Fruit fly (Drosophila melanogaster) whole organism, embryonic: ENCODE results near the gene CG7896.

Experiments
- Aef1 ChIP-seq: fragments of 200-800 bp; sonication (Bioruptor generic); IDR thresholded peaks from 3 replicates; pipeline ENCODE4 v1.3.6; 2022; ENCODE audit warnings: missing biosample characterization, missing genetic modification characterization
- Atf-2 ChIP-seq: fragments of 200-800 bp; sonication (Bioruptor generic); optimal IDR thresholded peaks from 2 replicates; lab custom pipeline; 2016; ENCODE audit warnings: missing biosample characterization, missing genetic modification characterization
- Atf6 ChIP-seq: fragments of 200-800 bp; sonication (Bioruptor generic); IDR thresholded peaks from 2 replicates; pipeline ENCODE4 v1.3.6; 2022; ENCODE audit warnings: missing biosample characterization, missing genetic modification characterization
- CG1024 ChIP-seq: fragments of 200-800 bp; sonication (Bioruptor generic); IDR thresholded peaks from 2 replicates; pipeline ENCODE4 v1.3.6; 2022; ENCODE audit warnings: missing biosample characterization, missing genetic modification characterization
- CG10565 ChIP-seq: fragments of 200-800 bp; sonication (Bioruptor generic); optimal IDR thresholded peaks from 3 replicates; lab custom pipeline; 2016; ENCODE audit warnings: missing biosample characterization, mild to moderate bottlenecking, missing genetic modification characterization
- CG11696 ChIP-seq: fragments of 200-800 bp; sonication (Bioruptor generic); IDR thresholded peaks from 2 replicates; pipeline ENCODE4 v1.3.6; 2022; ENCODE audit warnings: missing biosample characterization, missing genetic modification characterization
- CG12769 ChIP-seq: fragments of 200-800 bp; sonication (Bioruptor generic); optimal IDR thresholded peaks from 2 replicates; lab custom pipeline; 2019; ENCODE audit warnings: missing biosample characterization, mild to moderate bottlenecking, missing genetic modification characterization, moderate library complexity
- CG14050 ChIP-seq: fragments of 200-800 bp; sonication (Bioruptor generic); IDR thresholded peaks from 3 replicates; pipeline ENCODE4 v1.3.6; 2022; ENCODE audit warnings: missing biosample characterization, missing genetic modification characterization
- CG14965 ChIP-seq: fragments of 200-800 bp; sonication (Bioruptor generic); optimal IDR thresholded peaks from 2 replicates; lab custom pipeline; 2016; ENCODE audit warnings: missing biosample characterization, missing genetic modification characterization, borderline replicate concordance
- CG15011 ChIP-seq: fragments of 200-800 bp; sonication (Bioruptor generic); optimal IDR thresholded peaks from 3 replicates; lab custom pipeline; 2018; ENCODE audit warnings: missing biosample characterization, mild to moderate bottlenecking, missing genetic modification characterization
- CG15073 ChIP-seq: fragments of 200-800 bp; sonication (Bioruptor generic); optimal IDR thresholded peaks from 2 replicates; lab custom pipeline; 2016; ENCODE audit warnings: missing biosample characterization, missing genetic modification characterization
- CG15269 ChIP-seq: fragments of 200-800 bp; sonication (Bioruptor generic); optimal IDR thresholded peaks from 2 replicates; lab custom pipeline; 2018; ENCODE audit warnings: missing biosample characterization, mild to moderate bottlenecking, missing genetic modification characterization, moderate library complexity
- CG15479 ChIP-seq: fragments of 200-800 bp; sonication (Bioruptor generic); optimal IDR thresholded peaks from 3 replicates; lab custom pipeline; 2019; ENCODE audit warnings: missing biosample characterization, mild to moderate bottlenecking, missing genetic modification characterization, moderate library complexity
- CG17328 ChIP-seq: fragments of 200-800 bp; sonication (Bioruptor generic); IDR thresholded peaks from 2 replicates; pipeline ENCODE4 v1.3.6; 2022; ENCODE audit warnings: missing biosample characterization, missing genetic modification characterization
- CG17829 ChIP-seq: fragments of 200-800 bp; optimal IDR thresholded peaks from 2 replicates; lab custom pipeline; 2019; ENCODE audit warnings: missing biosample characterization, mild to moderate bottlenecking, missing genetic modification characterization, moderate library complexity
- CG18262 ChIP-seq: fragments of 200-800 bp; optimal IDR thresholded peaks from 3 replicates; lab custom pipeline; 2019; ENCODE audit warnings: missing biosample characterization, mild to moderate bottlenecking, missing genetic modification characterization, moderate library complexity
- CG2116 ChIP-seq: fragments of 200-800 bp; sonication (Bioruptor generic); optimal IDR thresholded peaks from 3 replicates; lab custom pipeline; 2018; ENCODE audit warnings: missing biosample characterization, mild to moderate bottlenecking, missing genetic modification characterization
- CG2199 ChIP-seq: fragments of 200-800 bp; sonication (Bioruptor generic); IDR thresholded peaks from 3 replicates; pipeline ENCODE4 v1.3.6; 2022; ENCODE audit warnings: missing biosample characterization, missing genetic modification characterization
- CG2889 ChIP-seq: fragments of 200-800 bp; sonication (Bioruptor generic); IDR thresholded peaks from 3 replicates; pipeline ENCODE4 v1.3.6; 2022; ENCODE audit warnings: missing biosample characterization, missing genetic modification characterization
- CG30431 ChIP-seq: fragments of 200-800 bp; sonication (Bioruptor generic); optimal IDR thresholded peaks from 2 replicates; lab custom pipeline; 2017; ENCODE audit warnings: missing biosample characterization, missing genetic modification characterization
- CG4707 ChIP-seq: fragments of 200-800 bp; sonication (Bioruptor generic); optimal IDR thresholded peaks from 2 replicates; lab custom pipeline; 2018; ENCODE audit warnings: missing biosample characterization, mild to moderate bottlenecking, missing genetic modification characterization, moderate library complexity
- CG6175 ChIP-seq: fragments of 200-800 bp; sonication (Bioruptor generic); IDR thresholded peaks from 3 replicates; pipeline ENCODE4 v1.3.6; 2022; ENCODE audit warnings: missing biosample characterization, missing genetic modification characterization
- CG6254 ChIP-seq: fragments of 200-800 bp; sonication (Bioruptor generic); optimal IDR thresholded peaks from 3 replicates; lab custom pipeline; 2017; ENCODE audit warnings: mild to moderate bottlenecking, missing biosample characterization, missing genetic modification reagents, missing genetic modification characterization
- CG6854 ChIP-seq: fragments of 200-800 bp; sonication (Bioruptor generic); optimal IDR thresholded peaks from 3 replicates; lab custom pipeline; 2017; ENCODE audit warnings: missing biosample characterization, mild to moderate bottlenecking, missing genetic modification characterization
- E2f2 ChIP-seq: fragments of 200-800 bp; sonication (Bioruptor generic); IDR thresholded peaks from 2 replicates; pipeline ENCODE4 v1.3.6; 2022; ENCODE audit warnings: missing biosample characterization, missing genetic modification characterization
- Elba2 ChIP-seq: fragments of 200-800 bp; sonication (Bioruptor generic); optimal IDR thresholded peaks from 3 replicates; lab custom pipeline; 2016; ENCODE audit warnings: missing biosample characterization, missing genetic modification characterization
- Fer3 ChIP-seq: fragments of 200-800 bp; sonication (Bioruptor generic); optimal IDR thresholded peaks from 2 replicates; lab custom pipeline; 2018; ENCODE audit warnings: missing biosample characterization, mild to moderate bottlenecking, missing genetic modification characterization, moderate library complexity
- Hmx ChIP-seq: fragments of 200-800 bp; sonication (Bioruptor generic); optimal IDR thresholded peaks from 2 replicates; lab custom pipeline; 2016; ENCODE audit warnings: missing biosample characterization, missing genetic modification characterization
- Hr51 ChIP-seq, 2 experiments: fragments of 200-800 bp; sonication (Bioruptor generic); optimal IDR thresholded peaks; 2 replicates in 1 of 2; 3 replicates in 1 of 2; lab custom pipeline; 2016 to 2018; ENCODE audit warnings: missing biosample characterization in 2 of 2, missing genetic modification characterization in 2 of 2, mild to moderate bottlenecking in 1 of 2, moderate library complexity in 1 of 2
- MESR4 ChIP-seq: fragments of 200-800 bp; sonication (Bioruptor generic); optimal IDR thresholded peaks from 2 replicates; lab custom pipeline; 2018; ENCODE audit warnings: missing biosample characterization, mild to moderate bottlenecking, missing genetic modification characterization, moderate library complexity
- Ptx1 ChIP-seq: fragments of 200-800 bp; sonication (Bioruptor generic); IDR thresholded peaks from 2 replicates; pipeline ENCODE4 v1.3.6; 2022; ENCODE audit warnings: missing biosample characterization, missing genetic modification characterization
- Xrp1 ChIP-seq: fragments of 200-800 bp; sonication (Bioruptor generic); IDR thresholded peaks from 2 replicates; pipeline ENCODE4 v1.3.6; 2022; ENCODE audit warnings: missing biosample characterization, missing genetic modification characterization
- YL-1 ChIP-seq: fragments of 200-800 bp; sonication (Bioruptor generic); optimal IDR thresholded peaks from 3 replicates; lab custom pipeline; 2017; ENCODE audit warnings: missing biosample characterization, mild to moderate bottlenecking, missing genetic modification characterization
- aop ChIP-seq: fragments of 200-800 bp; sonication (Bioruptor generic); IDR thresholded peaks from 2 replicates; pipeline ENCODE4 v1.3.6; 2022; ENCODE audit warnings: missing biosample characterization, missing genetic modification characterization
- ase ChIP-seq: fragments of 200-800 bp; sonication (Bioruptor generic); IDR thresholded peaks from 3 replicates; pipeline ENCODE4 v1.3.6; 2022; ENCODE audit warnings: missing biosample characterization, missing genetic modification characterization
- bbx ChIP-seq: fragments of 200-800 bp; sonication (Bioruptor generic); IDR thresholded peaks from 2 replicates; pipeline ENCODE4 v1.3.6; 2022; ENCODE audit warnings: missing biosample characterization, missing genetic modification characterization; ENCODE audit not compliant: partially characterized antibody
- br ChIP-seq: fragments of >200 bp; optimal IDR thresholded peaks from 2 replicates; lab custom pipeline; 2017
- btn ChIP-seq: fragments of 200-800 bp; sonication (Bioruptor generic); optimal IDR thresholded peaks from 2 replicates; lab custom pipeline; 2016; ENCODE audit warnings: missing biosample characterization, missing genetic modification characterization
- chif ChIP-seq, 2 experiments: fragments of 200-800 bp; sonication (Bioruptor generic); optimal IDR thresholded peaks; 3 replicates each; lab custom pipeline; 2016; ENCODE audit warnings: missing biosample characterization in 2 of 2, missing genetic modification characterization in 2 of 2
- dimm ChIP-seq: fragments of 200-800 bp; sonication (Bioruptor generic); IDR thresholded peaks from 2 replicates; pipeline ENCODE4 v1.3.6; 2022; ENCODE audit warnings: missing biosample characterization, missing genetic modification characterization
- gfzf ChIP-seq: fragments of 200-800 bp; sonication (Bioruptor generic); optimal IDR thresholded peaks from 2 replicates; lab custom pipeline; 2016; ENCODE audit warnings: missing biosample characterization, mild to moderate bottlenecking, missing genetic modification characterization, moderate library complexity
- jumu ChIP-seq: fragments of 200-800 bp; sonication (Bioruptor generic); optimal IDR thresholded peaks from 3 replicates; lab custom pipeline; 2016; ENCODE audit warnings: missing biosample characterization, missing genetic modification characterization
- lilli ChIP-seq: fragments of 200-800 bp; sonication (Bioruptor generic); optimal IDR thresholded peaks from 3 replicates; lab custom pipeline; 2016; ENCODE audit warnings: missing biosample characterization, missing genetic modification characterization
- maf-S ChIP-seq: fragments of 200-800 bp; sonication (Bioruptor generic); optimal IDR thresholded peaks from 2 replicates; lab custom pipeline; 2016; ENCODE audit warnings: missing biosample characterization, missing genetic modification characterization
- nerfin-1 ChIP-seq: fragments of 200-800 bp; sonication (Bioruptor generic); optimal IDR thresholded peaks from 3 replicates; lab custom pipeline; 2019; ENCODE audit warnings: missing biosample characterization, mild to moderate bottlenecking, missing genetic modification characterization, moderate library complexity
- pita ChIP-seq: fragments of 200-800 bp; sonication (Bioruptor generic); optimal IDR thresholded peaks from 2 replicates; lab custom pipeline; 2017; ENCODE audit warnings: missing biosample characterization, mild to moderate bottlenecking, missing genetic modification characterization
- pum ChIP-seq: fragments of 200-800 bp; sonication (Bioruptor generic); optimal IDR thresholded peaks from 2 replicates; lab custom pipeline; 2016; ENCODE audit warnings: missing biosample characterization, missing genetic modification characterization
- sc ChIP-seq, 3 experiments: fragments of >200 bp in 2 of 3; fragments of 200-800 bp in 1 of 3; sonication (Bioruptor generic) in 1 of 3; optimal IDR thresholded peaks; 2 replicates in 2 of 3; 3 replicates in 1 of 3; lab custom pipeline; 2017; ENCODE audit warnings: mild to moderate bottlenecking in 1 of 3, missing biosample characterization in 1 of 3, missing genetic modification characterization in 1 of 3, missing genetic modification reagents in 1 of 3
- sim ChIP-seq: fragments of 200-800 bp; sonication (Bioruptor generic); IDR thresholded peaks from 2 replicates; pipeline ENCODE4 v1.3.6; 2022; ENCODE audit warnings: missing biosample characterization, missing genetic modification characterization
- trem ChIP-seq: fragments of 200-800 bp; optimal IDR thresholded peaks from 3 replicates; lab custom pipeline; 2019; ENCODE audit warnings: missing biosample characterization, mild to moderate bottlenecking, missing genetic modification characterization, moderate library complexity
- wor ChIP-seq: fragments of 200-800 bp; sonication (Bioruptor generic); IDR thresholded peaks from 2 replicates; pipeline ENCODE4 v1.3.6; 2022; ENCODE audit warnings: missing biosample characterization, missing genetic modification characterization
- zen ChIP-seq: fragments of 200-800 bp; sonication (Bioruptor generic); optimal IDR thresholded peaks from 3 replicates; lab custom pipeline; 2018; ENCODE audit warnings: missing biosample characterization, mild to moderate bottlenecking, missing genetic modification characterization, moderate library complexity

The CG7896 gene

DNA sequence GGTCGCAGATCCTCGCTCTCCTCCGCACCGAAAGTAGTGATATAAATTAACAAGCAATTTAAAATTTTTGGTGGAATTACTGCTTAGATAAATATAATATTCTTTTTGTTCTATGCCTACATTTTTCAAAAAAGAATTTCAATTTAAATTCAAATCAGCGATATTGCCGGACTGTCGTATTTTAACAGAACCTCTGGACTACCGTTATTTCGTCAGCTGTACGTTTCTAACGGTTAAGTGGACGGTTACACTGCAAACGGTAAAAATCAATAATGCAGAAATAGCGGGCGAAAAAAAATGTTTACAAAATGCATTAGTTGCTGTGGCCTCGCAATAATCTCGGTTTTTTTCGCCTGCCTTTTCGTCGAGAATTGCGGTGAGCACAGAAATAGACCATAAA lies 17.1 kb downstream of the CG7896 start, which contains the start of gene Tace (continued):
- TF ChIP-seq CG2116 (GFP tag; lab: Kevin White, UChicago) (no peak), CG30431 (no peak), CG14050 (GFP tag; lab: Robert Waterston, UW) (no peak), CG15073 (GFP tag; lab: Kevin White, UChicago) (no peak), maf-S (no peak), pita (GFP tag; lab: Kevin White, UChicago) (no peak), sim (GFP tag; lab: Robert Waterston, UW) (no peak), CG6175 (GFP tag; lab: Robert Waterston, UW) (no peak), CG15011 (GFP tag; lab: Kevin White, UChicago) (no peak), sc (optimal IDR thresholded peaks at IDR 0.05; lab: Kevin White, UChicago) (no peak), sc (GFP tag; optimal IDR thresholded peaks at IDR 0.05; lab: Kevin White, UChicago) (no peak), Aef1 (no peak), dimm (GFP tag; lab: Robert Waterston, UW) (no peak), ase (GFP tag; lab: Robert Waterston, UW) (no peak), pum (no peak), Hmx (no peak), YL-1 (peak; percentile 5), CG10565 (GFP tag; lab: Kevin White, UChicago) (no peak), CG11696 (no peak), Atf-2 (GFP tag; lab: Kevin White, UChicago) (no peak), Ptx1 (no peak), Atf6 (GFP tag; lab: Robert Waterston, UW) (no peak), MESR4 (GFP tag; lab: Kevin White, UChicago) (peak; percentile 39), CG1024 (GFP tag; lab: Robert Waterston, UW) (no peak), aop (GFP tag; lab: Robert Waterston, UW) (no peak), Elba2 (GFP tag; lab: Kevin White, UChicago) (peak; percentile 85), lilli (no peak), CG18262 (no peak), Fer3 (no peak), E2f2 (GFP tag; lab: Robert Waterston, UW) (peak; percentile 68), CG17829 (tag; lab: Kevin White, UChicago) (no peak), wor (GFP tag; lab: Robert Waterston, UW) (no peak), gfzf (GFP tag; lab: Kevin White, UChicago) (peak; percentile 67), CG15269 (tag; lab: Kevin White, UChicago) (no peak), chif (GFP tag; optimal IDR thresholded peaks at IDR 0.05; lab: Kevin White, UChicago) (no peak), CG17328 (GFP tag; lab: Robert Waterston, UW) (no peak), CG14965 (no peak), Hr51 (GFP tag; optimal IDR thresholded peaks at IDR 0.05; lab: Kevin White, UChicago) (no peak), br (lab: Kevin White, UChicago) (no peak), CG2199 (GFP tag; lab: Robert Waterston, UW) (no peak), CG15479 (GFP tag; lab: Kevin White, UChicago) (no peak), CG6254 (no peak), jumu (GFP tag; lab: Kevin White, UChicago) (no peak), zen (tag; lab: Kevin White, UChicago) (peak; percentile 48), btn (no peak), bbx (no peak), Xrp1 (GFP tag; lab: Robert Waterston, UW) (no peak), CG4707 (GFP tag; lab: Kevin White, UChicago) (no peak), CG2889 (GFP tag; lab: Robert Waterston, UW) (no peak), CG6854 (GFP tag; lab: Kevin White, UChicago) (no peak), CG12769 (tag; lab: Kevin White, UChicago) (no peak), nerfin-1 (tag; lab: Kevin White, UChicago) (peak; percentile 30), trem (tag; lab: Kevin White, UChicago) (peak; percentile 31)
